Worm (Caenorhabditis elegans) whole organism, L4/young adult: ENCODE data around the gene srh-293.

Experiments
- W03F9.2 ChIP-seq: fragments of 150-350 bp; optimal IDR thresholded peaks from 2 replicates; lab custom pipeline; 2014; ENCODE audit warnings: missing biosample characterization, missing genetic modification characterization
- dao-5 ChIP-seq: sonication (generic microtip); optimal IDR thresholded peaks from 2 replicates; lab custom pipeline; 2016; ENCODE audit warnings: missing genotype, missing genetic modification characterization, moderate library complexity, missing compliant biosample characterization
- him-1 ChIP-seq: sonication (generic microtip); optimal IDR thresholded peaks from 2 replicates; lab custom pipeline; 2016; ENCODE audit warnings: missing genotype, missing genetic modification reagents, missing genetic modification characterization, missing compliant biosample characterization

DNA sequence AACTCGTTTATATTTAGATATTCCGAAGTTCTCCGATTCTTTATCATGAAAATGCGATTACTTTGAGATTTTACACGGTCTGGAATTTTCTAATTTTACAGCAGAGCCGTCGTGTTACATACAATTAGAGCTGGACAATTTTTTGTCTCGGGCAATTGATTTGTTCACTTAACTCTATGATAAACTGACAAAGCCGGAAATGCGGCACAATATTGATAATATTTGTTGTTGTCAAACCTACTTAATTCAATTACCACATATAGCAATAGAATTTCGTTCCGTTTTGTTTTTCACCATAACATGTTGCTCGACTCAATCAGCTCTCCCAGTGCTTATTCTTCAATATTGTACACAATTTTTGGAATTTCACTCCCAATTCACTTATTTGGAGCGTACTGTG is 2.9 kb upstream of the srh-293 start, which contains the start of gene srh-299:
- TF ChIP-seq him-1 (no peak), dao-5 (tag; lab: Kevin White, UChicago) (no peak), W03F9.2 (no peak)
